Worm (Caenorhabditis elegans): Measurements from ENCODE around the gene sdz-8.

DNA sequence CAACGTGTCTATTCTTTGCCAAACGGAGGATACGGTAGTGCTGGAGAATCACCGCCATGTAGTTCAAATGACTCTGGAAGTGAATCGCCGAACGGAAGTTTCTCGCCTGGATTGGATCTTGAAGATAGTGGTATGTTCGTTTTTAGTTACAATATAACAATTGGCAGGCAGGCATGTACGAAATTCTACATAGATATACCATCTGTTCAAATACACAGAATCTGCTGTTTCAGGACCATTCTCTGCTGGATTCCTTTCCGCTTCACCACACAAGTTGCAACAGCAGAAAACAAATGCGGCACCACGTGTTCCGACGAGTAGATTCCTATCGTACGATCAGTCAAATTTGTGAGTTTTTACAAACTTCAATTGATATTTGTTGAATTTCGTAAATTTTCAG lies 23.5 kb upstream of the sdz-8 start:
- TF ChIP-seq nhr-11 (tag; optimal IDR thresholded peaks at IDR 0.05) (no peak), egl-27 (tag; optimal IDR thresholded peaks at IDR 0.05) (no peak), nhr-237 (tag; optimal IDR thresholded peaks at IDR 0.05) (no peak), ztf-4 (tag; optimal IDR thresholded peaks at IDR 0.05) (no peak), ZK546.5 (tag; optimal IDR thresholded peaks at IDR 0.05) (no peak)

All from whole organism, L3 larva.